Fruit fly (Drosophila melanogaster) whole organism, prepupa: ENCODE data around the gene SPoCk.

Experiments
- Blimp-1 ChIP-seq: fragments of 200-800 bp; sonication (Bioruptor generic); optimal IDR thresholded peaks from 3 replicates; lab custom pipeline; 2017; ENCODE audit warnings: missing biosample characterization, missing genetic modification characterization, mild to moderate bottlenecking, moderate library complexity, missing genetic modification reagents
- CG10631 ChIP-seq: fragments of 200-800 bp; sonication (Bioruptor generic); optimal IDR thresholded peaks from 2 replicates; lab custom pipeline; 2016; ENCODE audit warnings: missing biosample characterization, missing genetic modification characterization
- CG31627 ChIP-seq: fragments of 200-800 bp; sonication (Bioruptor generic); optimal IDR thresholded peaks from 3 replicates; lab custom pipeline; 2016; ENCODE audit warnings: missing biosample characterization, missing genetic modification characterization
- CG6163 ChIP-seq: fragments of 200-800 bp; sonication (Bioruptor generic); IDR thresholded peaks from 3 replicates; pipeline ENCODE4 v1.3.6; 2022; ENCODE audit warnings: missing biosample characterization, missing genetic modification characterization
- CG6854 ChIP-seq: fragments of 200-800 bp; sonication (Bioruptor generic); optimal IDR thresholded peaks from 2 replicates; lab custom pipeline; 2017; ENCODE audit warnings: missing biosample characterization, mild to moderate bottlenecking, missing genetic modification characterization
- CG8119 ChIP-seq: fragments of 200-800 bp; sonication (Bioruptor generic); IDR thresholded peaks from 3 replicates; pipeline ENCODE4 v1.3.6; 2022; ENCODE audit warnings: missing biosample characterization, missing genetic modification characterization
- Hr4 ChIP-seq: fragments of 200-800 bp; sonication (Bioruptor generic); optimal IDR thresholded peaks from 3 replicates; lab custom pipeline; 2016; ENCODE audit warnings: missing biosample characterization, missing genetic modification characterization
- achi ChIP-seq: fragments of 200-800 bp; sonication (Bioruptor generic); optimal IDR thresholded peaks from 3 replicates; lab custom pipeline; 2016; ENCODE audit warnings: missing biosample characterization, missing genetic modification characterization
- topi ChIP-seq: fragments of 200-800 bp; sonication (Bioruptor generic); optimal IDR thresholded peaks from 3 replicates; lab custom pipeline; 2016; ENCODE audit warnings: missing biosample characterization, missing genetic modification characterization

dm6 chr3L:22749987-22750386 is 743 bp downstream of the SPoCk start:
- TF ChIP-seq CG10631 (GFP tag; lab: Kevin White, UChicago), result no peak
- TF ChIP-seq Hr4 (GFP tag; lab: Kevin White, UChicago), result no peak
- no peak for TF ChIP-seq CG6854 (GFP tag; lab: Kevin White, UChicago)
- TF ChIP-seq CG31627, result no peak
- TF ChIP-seq topi (GFP tag; lab: Kevin White, UChicago), result no peak
- TF ChIP-seq CG8119 (GFP tag; lab: Robert Waterston, UW), result no peak
- no peak for TF ChIP-seq CG6163 (GFP tag; lab: Robert Waterston, UW)
- no peak for TF ChIP-seq achi (GFP tag; lab: Kevin White, UChicago)
- TF ChIP-seq Blimp-1 (GFP tag; lab: Kevin White, UChicago), result no peak
